Worm (Caenorhabditis elegans): ENCODE data around the gene fbxb-75.

- TF ChIP-seq ztf-29 (GFP tag; IDR thresholded peaks at IDR 0.05), result no peak
- no peak for TF ChIP-seq T22C8.4 (GFP tag; IDR thresholded peaks at IDR 0.05)
- TF ChIP-seq tab-1 (GFP tag; IDR thresholded peaks at IDR 0.05), result no peak
Observed at ce11 chrIV:4449439-4449838, 8.5 kb upstream of the fbxb-75 start, which contains the start of gene R08C7.12.

Measured in whole organism, midembryonic.